Worm (Caenorhabditis elegans) whole organism, L4/young adult: ENCODE data around the gene elpc-4.

Experiments
- W03F9.2 ChIP-seq: fragments of 150-350 bp; optimal IDR thresholded peaks from 2 replicates; lab custom pipeline; 2014; ENCODE audit warnings: missing biosample characterization, missing genetic modification characterization
- dao-5 ChIP-seq: sonication (generic microtip); optimal IDR thresholded peaks from 2 replicates; lab custom pipeline; 2016; ENCODE audit warnings: missing genotype, missing genetic modification characterization, moderate library complexity, missing compliant biosample characterization
- him-1 ChIP-seq: sonication (generic microtip); optimal IDR thresholded peaks from 2 replicates; lab custom pipeline; 2016; ENCODE audit warnings: missing genotype, missing genetic modification reagents, missing genetic modification characterization, missing compliant biosample characterization

DNA sequence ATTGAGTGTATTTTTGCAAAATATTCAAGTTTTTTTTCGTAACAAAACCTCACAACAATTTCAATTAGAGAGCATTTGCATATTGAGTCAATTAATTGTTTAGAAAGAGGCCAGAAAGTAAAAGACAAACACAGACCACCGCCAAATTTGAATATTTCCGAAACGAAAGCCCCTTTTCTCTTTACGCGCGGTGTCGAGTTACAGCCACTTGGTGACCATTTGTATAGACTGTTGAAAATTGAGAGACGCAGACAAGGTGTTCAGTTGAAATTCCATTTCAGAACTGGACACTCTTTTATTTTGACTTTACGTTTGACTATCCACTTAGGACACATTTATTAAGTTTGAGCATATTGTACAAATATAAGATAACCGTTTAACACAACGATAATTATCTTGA, 31.3 kb downstream of the elpc-4 start:
- no peak for TF ChIP-seq W03F9.2 (tag; lab: Kevin White, UChicago)
- no peak for TF ChIP-seq him-1 (tag; lab: Kevin White, UChicago)
- TF ChIP-seq dao-5 (tag; lab: Kevin White, UChicago): no peak
